Worm (Caenorhabditis elegans) whole organism, L4 larva: ENCODE data around the gene K03A11.1.

Source experiments
- aly-2 ChIP-seq: sonication (generic microtip); optimal IDR thresholded peaks from 2 replicates; lab custom pipeline; 2018; ENCODE audit warnings: missing biosample characterization, missing genetic modification characterization
- cey-2 ChIP-seq: sonication (generic microtip); optimal IDR thresholded peaks from 3 replicates; lab custom pipeline; 2017; ENCODE audit warnings: missing genetic modification characterization, mild to moderate bottlenecking, missing compliant biosample characterization, antibody characterized with exemption, borderline replicate concordance; ENCODE audit not compliant: insufficient read depth
- dpl-1 ChIP-seq: fragments of 150-350 bp; optimal IDR thresholded peaks from 2 replicates; lab custom pipeline; 2014; ENCODE audit warnings: missing biosample characterization, missing genetic modification reagents, missing genetic modification characterization
- dve-1 ChIP-seq: sonication (generic microtip); optimal IDR thresholded peaks from 2 replicates; lab custom pipeline; 2017; ENCODE audit warnings: antibody characterized with exemption, mild to moderate bottlenecking, missing genetic modification characterization, missing compliant biosample characterization; ENCODE audit not compliant: insufficient read depth
- mxl-2 ChIP-seq: fragments of 200-800 bp; sonication (Bioruptor generic); conservative IDR thresholded peaks from 2 replicates; pipeline ENCODE4 v1.3.6; 2022; ENCODE audit warnings: missing genetic modification reagents, missing genetic modification characterization, missing compliant biosample characterization
- nhr-102 ChIP-seq: sonication (generic microtip); optimal IDR thresholded peaks from 2 replicates; lab custom pipeline; 2016; ENCODE audit warnings: mild to moderate bottlenecking, missing genetic modification characterization, moderate library complexity, missing compliant biosample characterization
- nhr-28 ChIP-seq: fragments of 150-350 bp; optimal IDR thresholded peaks from 2 replicates; lab custom pipeline; 2014; ENCODE audit warnings: missing biosample characterization, missing genetic modification characterization
- snpc-4 ChIP-seq: fragments of 150-350 bp; optimal IDR thresholded peaks from 2 replicates; lab custom pipeline; 2014; ENCODE audit warnings: missing biosample characterization, missing genetic modification characterization

DNA sequence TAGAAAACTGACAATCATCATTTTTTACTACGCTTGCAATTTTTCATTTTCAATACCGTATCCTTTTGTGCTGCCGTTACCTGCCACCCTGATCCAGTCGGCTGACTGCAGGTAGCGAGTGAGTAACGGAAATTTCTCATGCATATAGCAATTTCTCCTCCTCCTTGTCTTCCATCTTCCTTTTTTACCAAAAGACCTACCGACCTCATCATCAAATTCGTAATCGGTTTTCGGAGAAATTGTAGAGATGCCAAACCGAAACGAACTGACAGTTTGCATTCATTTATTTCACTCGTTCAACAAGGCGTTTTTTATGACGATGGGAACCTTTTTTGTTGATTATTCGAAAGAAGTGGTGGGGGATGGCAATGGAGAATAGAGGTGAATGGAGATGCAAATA is 35.2 kb upstream of the K03A11.1 start:
- no peak for TF ChIP-seq snpc-4
- no peak for TF ChIP-seq nhr-102
- TF ChIP-seq mxl-2 (GFP tag; lab: Robert Waterston, UW): no peak
- no peak for TF ChIP-seq cey-2 (tag; lab: Kevin White, UChicago)
- no peak for TF ChIP-seq dpl-1 (GFP tag; lab: Kevin White, UChicago)
- TF ChIP-seq nhr-28 (tag; lab: Kevin White, UChicago): no peak
- TF ChIP-seq dve-1 (tag; lab: Kevin White, UChicago): no peak
- no peak for TF ChIP-seq aly-2 (tag; lab: Kevin White, UChicago)
